Worm (Caenorhabditis elegans): Measurements from ENCODE around the gene pes-23.

pes-23 gene

DNA sequence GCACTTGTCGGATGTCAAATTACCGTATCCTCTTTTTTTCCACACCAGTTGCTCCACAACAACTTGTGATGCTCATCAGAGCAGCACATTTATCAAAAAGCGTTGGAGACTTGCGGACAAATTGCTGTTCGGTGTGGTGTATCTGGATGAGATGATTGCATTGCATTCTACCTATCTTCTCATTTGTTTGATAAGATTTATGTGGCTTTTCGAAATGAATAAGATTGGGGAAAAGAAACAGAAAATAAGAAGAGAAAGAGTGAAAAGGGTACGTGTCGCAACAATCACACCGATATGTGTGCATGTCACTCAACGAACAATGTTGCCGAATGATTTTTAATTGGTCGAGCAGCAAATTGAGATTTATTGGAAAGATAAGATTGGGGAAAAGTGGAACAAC is 7.1 kb upstream of the pes-23 start:
- TF ChIP-seq hlh-6 (tag; optimal IDR thresholded peaks at IDR 0.05) (no peak), ceh-31 (tag; optimal IDR thresholded peaks at IDR 0.05) (no peak), rnt-1 (tag; optimal IDR thresholded peaks at IDR 0.05) (peak; percentile 64), unc-55 (GFP tag; optimal IDR thresholded peaks at IDR 0.05) (peak; percentile 91)

DNA sequence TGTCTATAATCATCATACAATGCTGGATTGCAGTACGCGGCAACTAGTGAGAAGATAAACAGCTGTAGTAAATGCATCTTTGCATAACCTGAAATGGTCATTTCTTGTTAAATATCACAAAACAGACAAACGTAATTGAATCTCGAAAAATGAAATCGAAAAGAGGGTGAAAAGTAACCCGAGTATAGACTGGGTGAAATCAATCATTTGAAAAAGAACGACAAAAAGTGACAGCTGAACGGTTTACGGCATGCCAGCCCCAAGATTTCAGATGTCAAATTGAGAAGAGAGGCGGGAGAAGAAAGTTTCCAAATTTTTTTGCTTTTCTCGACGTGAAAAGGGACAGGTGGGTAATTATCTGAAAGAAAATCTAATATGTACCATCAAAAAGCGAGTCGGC is 1.3 kb upstream of the pes-23 start, which contains the start of gene F14B8.4:
Gene F14B8.4 (minus strand): TSS at position 101 of the 400 bp plus-strand sequence.
- TF ChIP-seq K09A11.1 (tag; optimal IDR thresholded peaks at IDR 0.05; ENCODE audit: insufficient read depth) (no peak), ceh-14 (tag; optimal IDR thresholded peaks at IDR 0.05) (no peak), ttx-3 (tag; optimal IDR thresholded peaks at IDR 0.05) (no peak), ceh-18 (tag; optimal IDR thresholded peaks at IDR 0.05) (no peak), pax-1 (tag; optimal IDR thresholded peaks at IDR 0.05) (no peak), ceh-9 (tag; optimal IDR thresholded peaks at IDR 0.05) (no peak), ceh-2 (tag; optimal IDR thresholded peaks at IDR 0.05) (no peak), ceh-45 (GFP tag; IDR thresholded peaks at IDR 0.05) (no peak), ref-2 (tag; optimal IDR thresholded peaks at IDR 0.05) (no peak), hlh-15 (tag; optimal IDR thresholded peaks at IDR 0.05) (no peak), hlh-30 (tag; optimal IDR thresholded peaks at IDR 0.05; ENCODE audit: insufficient read depth) (no peak), unc-42 (tag; optimal IDR thresholded peaks at IDR 0.05) (no peak), ceh-48 (tag; optimal IDR thresholded peaks at IDR 0.05) (no peak), dve-1 (tag; optimal IDR thresholded peaks at IDR 0.05) (no peak), gmeb-2 (tag; optimal IDR thresholded peaks at IDR 0.05) (no peak), hlh-8 (tag; optimal IDR thresholded peaks at IDR 0.05) (no peak)

DNA sequence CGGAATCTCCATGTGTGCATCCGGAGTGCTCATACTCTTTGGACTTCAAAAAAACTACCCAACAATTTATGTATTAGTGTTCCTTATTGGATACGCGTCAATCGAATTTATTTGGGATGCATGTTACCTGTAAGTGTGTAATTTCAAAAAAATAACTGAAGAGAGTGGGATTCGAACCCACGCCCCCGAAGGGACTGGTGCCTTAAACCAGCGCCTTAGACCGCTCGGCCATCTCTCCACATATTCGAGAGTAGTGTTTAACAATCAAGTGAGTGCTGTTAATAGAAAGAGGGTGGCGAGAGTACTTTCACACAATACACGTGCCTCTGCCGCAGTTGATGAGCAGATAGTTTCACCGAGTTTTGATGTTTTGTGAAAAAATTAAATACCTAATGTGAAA is 1.8 kb downstream of the pes-23 start:
- TF ChIP-seq ztf-16 (tag; optimal IDR thresholded peaks at IDR 0.05) (peak; percentile 71), nhr-232 (tag; optimal IDR thresholded peaks at IDR 0.05) (peak; percentile 50), ceh-6 (GFP tag; optimal IDR thresholded peaks at IDR 0.05) (peak; percentile 75), eyg-1 (tag; optimal IDR thresholded peaks at IDR 0.05) (no peak), ceh-2 (tag; optimal IDR thresholded peaks at IDR 0.05) (peak; percentile 39), unc-42 (tag; optimal IDR thresholded peaks at IDR 0.05) (no peak), che-1 (tag; optimal IDR thresholded peaks at IDR 0.05) (peak; percentile 68), unc-86 (tag; optimal IDR thresholded peaks at IDR 0.05) (peak; percentile 37), dmd-4 (tag; optimal IDR thresholded peaks at IDR 0.05; ENCODE audit: borderline replicate concordance) (no peak), ceh-45 (GFP tag; IDR thresholded peaks at IDR 0.05) (0 out of 2 replicates have a peak, but pooled peaks have one; percentile 56), pax-1 (tag; optimal IDR thresholded peaks at IDR 0.05) (no peak), elt-4 (tag; optimal IDR thresholded peaks at IDR 0.05) (no peak), nfya-1 (tag; optimal IDR thresholded peaks at IDR 0.05) (peak; percentile 40), ceh-19 (GFP tag; optimal IDR thresholded peaks at IDR 0.05) (peak; percentile 62), K09A11.1 (tag; optimal IDR thresholded peaks at IDR 0.05; ENCODE audit: insufficient read depth) (no peak), ttx-3 (tag; optimal IDR thresholded peaks at IDR 0.05) (peak; percentile 50), pag-3 (tag; optimal IDR thresholded peaks at IDR 0.05; ENCODE audit: borderline replicate concordance) (peak; percentile 25), unc-3 (GFP tag; conservative IDR thresholded peaks at IDR 0.05) (peak; percentile 73), unc-3 (tag; optimal IDR thresholded peaks at IDR 0.05) (peak; percentile 60), ceh-24 (tag; optimal IDR thresholded peaks at IDR 0.05) (peak; percentile 27), F13H6.1 (tag; optimal IDR thresholded peaks at IDR 0.05) (no peak), ceh-14 (tag; optimal IDR thresholded peaks at IDR 0.05) (peak; percentile 65), lin-11 (tag; optimal IDR thresholded peaks at IDR 0.05) (peak; percentile 63), ceh-31 (tag; optimal IDR thresholded peaks at IDR 0.05) (peak; percentile 38), Y22D7AL.16 (tag; optimal IDR thresholded peaks at IDR 0.05) (peak; percentile 48), sdc-2 (tag; optimal IDR thresholded peaks at IDR 0.05) (peak; percentile 64), dve-1 (tag; optimal IDR thresholded peaks at IDR 0.05) (peak; percentile 31), C08G9.2 (tag; optimal IDR thresholded peaks at IDR 0.05) (no peak), ceh-18 (tag; optimal IDR thresholded peaks at IDR 0.05) (peak; percentile 33), hlh-15 (tag; optimal IDR thresholded peaks at IDR 0.05) (peak; percentile 33), ceh-22 (tag; optimal IDR thresholded peaks at IDR 0.05) (no peak), hlh-8 (tag; optimal IDR thresholded peaks at IDR 0.05) (peak; percentile 26), rnt-1 (tag; optimal IDR thresholded peaks at IDR 0.05) (peak; percentile 47), sox-2 (GFP tag; IDR thresholded peaks at IDR 0.05) (peak; percentile 35; the same call in 1 of the 2 replicates), ets-4 (tag; optimal IDR thresholded peaks at IDR 0.05) (peak; percentile 17), mec-3 (tag; optimal IDR thresholded peaks at IDR 0.05; ENCODE audit: borderline replicate concordance) (no peak), elt-2 (tag; optimal IDR thresholded peaks at IDR 0.05) (peak; percentile 77), lim-6 (tag; optimal IDR thresholded peaks at IDR 0.05) (no peak), ceh-9 (tag; optimal IDR thresholded peaks at IDR 0.05) (no peak), fax-1 (tag; optimal IDR thresholded peaks at IDR 0.05) (peak; percentile 57), tbx-2 (tag; optimal IDR thresholded peaks at IDR 0.05) (peak; percentile 63), hlh-6 (tag; optimal IDR thresholded peaks at IDR 0.05) (peak; percentile 79)

All from whole organism, late embryonic.